Worm (Caenorhabditis elegans): Measurements from ENCODE around the gene F10D2.8.
A peak's percentile ranks its signal among the peaks of the same experiment; 100 is the strongest.

Gene F10D2.8

ce11 chrV:7150570-7150969, at the start of gene F10D2.8:
F10D2.8 (minus strand) TSS chrV:7150714.
- no peak for TF ChIP-seq unc-98 (GFP tag; IDR thresholded peaks at IDR 0.05)
- no peak for TF ChIP-seq unc-62 (GFP tag; optimal IDR thresholded peaks at IDR 0.05)
- peak; percentile 87 for TF ChIP-seq elt-2 (tag; optimal IDR thresholded peaks at IDR 0.05)
- peak; percentile 76 for TF ChIP-seq tlp-1 (tag; optimal IDR thresholded peaks at IDR 0.05)
- TF ChIP-seq elt-3 (tag; optimal IDR thresholded peaks at IDR 0.05), result peak in 4 of 6 experiments; percentile 4 to 77 (median 42)
- TF ChIP-seq nhr-28 (tag; optimal IDR thresholded peaks at IDR 0.05), result no peak
- TF ChIP-seq nhr-84 (tag; optimal IDR thresholded peaks at IDR 0.05), result no peak
- TF ChIP-seq nhr-20 (tag; optimal IDR thresholded peaks at IDR 0.05), result peak; percentile 20

ce11 chrV:7199932-7200331, 49.4 kb upstream of the F10D2.8 start, which contains the start of gene F09G2.1:
F09G2.1 (plus strand) TSS chrV:7200232.
- TF ChIP-seq zip-4 (GFP tag; optimal IDR thresholded peaks at IDR 0.05) (no peak), nhr-85 (tag) (no peak), lin-15B (tag; optimal IDR thresholded peaks at IDR 0.05) (no peak), hpl-2 (GFP tag; optimal IDR thresholded peaks at IDR 0.05) (no peak), Y116A8C.19 (tag; optimal IDR thresholded peaks at IDR 0.05; ENCODE audit: borderline replicate concordance) (no peak), dsc-1 (tag; optimal IDR thresholded peaks at IDR 0.05) (no peak), lin-13 (GFP tag; optimal IDR thresholded peaks at IDR 0.05) (no peak)

- TF ChIP-seq ces-1 (GFP tag; optimal IDR thresholded peaks at IDR 0.05) (no peak), alr-1 (tag; optimal IDR thresholded peaks at IDR 0.05; ENCODE audit: borderline replicate concordance) (no peak), mep-1 (tag; optimal IDR thresholded peaks at IDR 0.05) (no peak), nhr-237 (tag; optimal IDR thresholded peaks at IDR 0.05) (no peak), unc-98 (GFP tag; IDR thresholded peaks at IDR 0.05) (no peak)
Measured at ce11 chrV:7199077-7199476, 48.6 kb upstream of the F10D2.8 start.

ce11 chrV:7198403-7198802, 47.9 kb upstream of the F10D2.8 start:
- TF ChIP-seq nhr-90 (tag; optimal IDR thresholded peaks at IDR 0.05; ENCODE audit: poor library complexity) (peak; percentile 13), nhr-85 (tag) (peak; percentile 45), nhr-47 (tag; optimal IDR thresholded peaks at IDR 0.05) (peak; percentile 4), pax-3 (tag; optimal IDR thresholded peaks at IDR 0.05) (peak; percentile 2), nhr-71 (tag; optimal IDR thresholded peaks at IDR 0.05) (peak; percentile 1), ama-1 (optimal IDR thresholded peaks at IDR 0.05) (peak; percentile 81), efl-1 (optimal IDR thresholded peaks at IDR 0.05) (no peak), efl-1 (GFP tag; optimal IDR thresholded peaks at IDR 0.05 in 1 of 2) (peak in 1 of 2 experiments; percentile 91), aly-2 (tag; optimal IDR thresholded peaks at IDR 0.05) (peak; percentile 59), blmp-1 (tag; optimal IDR thresholded peaks at IDR 0.05) (no peak), lin-35 (GFP tag; optimal IDR thresholded peaks at IDR 0.05) (peak in 1 of 2 experiments; percentile 31), elt-2 (tag; optimal IDR thresholded peaks at IDR 0.05) (peak; percentile 66), fkh-8 (tag; optimal IDR thresholded peaks at IDR 0.05) (no peak), ceh-82 (tag; optimal IDR thresholded peaks at IDR 0.05) (no peak), snu-23 (GFP tag; optimal IDR thresholded peaks at IDR 0.05) (peak; percentile 9), dpl-1 (GFP tag; optimal IDR thresholded peaks at IDR 0.05) (no peak), isw-1 (GFP tag; IDR thresholded peaks at IDR 0.05) (no peak)

ce11 chrV:7197036-7197435, 46.5 kb upstream of the F10D2.8 start:
- no peak for TF ChIP-seq fos-1 (tag; optimal IDR thresholded peaks at IDR 0.05)
- no peak for TF ChIP-seq sptf-1 (tag; optimal IDR thresholded peaks at IDR 0.05)
- TF ChIP-seq swsn-7 (tag; optimal IDR thresholded peaks at IDR 0.05), result no peak
- no peak for TF ChIP-seq alr-1 (tag; optimal IDR thresholded peaks at IDR 0.05; ENCODE audit: borderline replicate concordance)
- TF ChIP-seq ceh-8 (GFP tag; optimal IDR thresholded peaks at IDR 0.05), result no peak
- no peak for TF ChIP-seq ces-1 (GFP tag; optimal IDR thresholded peaks at IDR 0.05)

Measured in whole organism, L1 larva.